Fruit fly (Drosophila melanogaster): ENCODE measurements around the gene tin.

tin gene

DNA sequence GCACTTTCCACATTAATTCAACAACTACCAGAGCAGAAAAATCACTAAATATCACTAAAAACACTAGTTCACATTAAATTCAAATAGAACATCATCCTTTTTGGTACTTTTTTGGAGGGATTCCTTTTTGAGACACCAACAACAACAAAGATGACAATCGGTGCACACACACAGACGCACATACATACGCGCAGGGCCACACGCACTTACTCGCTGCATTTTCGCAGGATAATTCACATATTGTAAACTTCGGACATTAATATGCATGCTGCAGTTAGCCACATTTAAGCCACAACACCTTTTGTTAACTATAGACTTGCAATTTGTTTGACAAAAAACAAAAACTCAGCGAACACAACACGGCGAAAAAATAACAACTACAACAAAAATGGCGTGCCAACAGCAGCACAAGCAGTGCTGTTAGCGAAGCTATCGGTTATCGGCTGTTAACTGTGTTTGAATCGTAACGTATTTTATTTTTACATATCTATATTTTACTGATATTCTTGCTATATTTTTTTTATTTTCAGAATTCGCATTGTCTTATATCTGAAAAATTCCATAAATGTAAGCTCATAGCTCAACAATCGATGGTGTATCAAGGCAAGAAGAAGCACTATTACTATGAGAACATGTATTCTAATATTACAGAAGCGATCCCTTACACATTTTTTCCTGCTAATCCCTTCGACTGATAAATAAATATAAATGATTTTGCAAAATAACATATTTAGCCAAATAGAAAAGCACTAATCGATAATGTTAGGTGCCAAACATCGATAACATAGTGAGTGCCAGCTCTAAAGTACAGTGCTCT, 19.2 kb upstream of the tin start:
- no peak for TF ChIP-seq CG32264 (GFP tag; optimal IDR thresholded peaks at IDR 0.05)
- peak; percentile 21 for TF ChIP-seq Jra (GFP tag; optimal IDR thresholded peaks at IDR 0.05)

DNA sequence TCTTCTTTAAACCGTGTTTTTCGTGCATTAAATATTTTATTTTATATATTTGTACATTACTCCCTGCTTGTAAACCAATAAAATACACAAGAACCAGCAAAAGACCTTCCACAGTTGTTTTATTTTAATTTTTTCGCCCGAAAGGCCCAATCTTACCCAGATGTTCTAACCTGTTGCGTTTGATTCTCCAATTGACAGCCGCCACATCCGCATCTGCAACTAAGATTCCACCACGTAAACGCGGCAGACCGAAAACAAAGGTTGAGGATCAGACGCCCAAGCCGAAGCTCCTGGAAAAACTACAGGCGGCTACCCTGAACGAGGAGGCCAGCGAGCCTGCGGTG, 18.6 kb upstream of the tin start:
- TF ChIP-seq Abd-B (GFP tag; optimal IDR thresholded peaks at IDR 0.05) (no peak), GATAd (GFP tag; optimal IDR thresholded peaks at IDR 0.05) (no peak), lola (GFP tag; optimal IDR thresholded peaks at IDR 0.05) (no peak), psq (GFP tag; optimal IDR thresholded peaks at IDR 0.05) (no peak), Dfd (GFP tag; optimal IDR thresholded peaks at IDR 0.05) (no peak), Sp1 (GFP tag; optimal IDR thresholded peaks at IDR 0.05) (no peak), CG32264 (GFP tag; optimal IDR thresholded peaks at IDR 0.05) (no peak), Hr78 (GFP tag; optimal IDR thresholded peaks at IDR 0.05) (no peak), CrebA (GFP tag; optimal IDR thresholded peaks at IDR 0.05; ENCODE audit: borderline replicate concordance) (no peak), woc (GFP tag; optimal IDR thresholded peaks at IDR 0.05) (no peak), Hnf4 (GFP tag; optimal IDR thresholded peaks at IDR 0.05) (no peak), foxo (GFP tag; optimal IDR thresholded peaks at IDR 0.05) (no peak), N (GFP tag; optimal IDR thresholded peaks at IDR 0.05) (no peak), dsf (GFP tag; optimal IDR thresholded peaks at IDR 0.05; ENCODE audit: borderline replicate concordance) (no peak), Jra (GFP tag; optimal IDR thresholded peaks at IDR 0.05) (no peak), OdsH (GFP tag; optimal IDR thresholded peaks at IDR 0.05) (no peak), br (GFP tag; optimal IDR thresholded peaks at IDR 0.05) (no peak)

dm6 chr3R:21365262-21365661, 13.5 kb upstream of the tin start:
- TF ChIP-seq CG32264 (GFP tag; optimal IDR thresholded peaks at IDR 0.05), result peak; percentile 86
- no peak for TF ChIP-seq pan (optimal IDR thresholded peaks at IDR 0.05)
- TF ChIP-seq lola (GFP tag; optimal IDR thresholded peaks at IDR 0.05), result no peak
- peak; percentile 98 for TF ChIP-seq dmrt93B (GFP tag; optimal IDR thresholded peaks at IDR 0.05)
- no peak for TF ChIP-seq tai (GFP tag; optimal IDR thresholded peaks at IDR 0.05)
- TF ChIP-seq foxo (GFP tag; optimal IDR thresholded peaks at IDR 0.05), result peak; percentile 44 to 98
- TF ChIP-seq CrebA (GFP tag; optimal IDR thresholded peaks at IDR 0.05; ENCODE audit: borderline replicate concordance), result no peak
- peak; percentile 93 for TF ChIP-seq psq (GFP tag; optimal IDR thresholded peaks at IDR 0.05)
- TF ChIP-seq h (GFP tag; optimal IDR thresholded peaks at IDR 0.05), result peak; percentile 96
- peak; percentile 99 for TF ChIP-seq CG9705 (GFP tag; optimal IDR thresholded peaks at IDR 0.05)
- TF ChIP-seq HLH106 (tag; optimal IDR thresholded peaks at IDR 0.05), result peak; percentile 99
- TF ChIP-seq GATAd (GFP tag; optimal IDR thresholded peaks at IDR 0.05), result peak; percentile 43
- TF ChIP-seq Vsx2 (GFP tag; optimal IDR thresholded peaks at IDR 0.05; ENCODE audit: partially characterized antibody), result no peak
- peak; percentile 97 for TF ChIP-seq rgr (GFP tag; optimal IDR thresholded peaks at IDR 0.05)
- TF ChIP-seq Myc (optimal IDR thresholded peaks at IDR 0.05), result peak; percentile 17
- TF ChIP-seq Mio (GFP tag; optimal IDR thresholded peaks at IDR 0.05), result peak; percentile 79
- peak; percentile 46 for TF ChIP-seq jim (GFP tag; optimal IDR thresholded peaks at IDR 0.05)
- TF ChIP-seq Hnf4 (GFP tag; optimal IDR thresholded peaks at IDR 0.05), result peak; percentile 94
- no peak for TF ChIP-seq Rel (GFP tag; optimal IDR thresholded peaks at IDR 0.05)
- peak; percentile 88 for TF ChIP-seq Rel (tag; optimal IDR thresholded peaks at IDR 0.05)
- TF ChIP-seq fru (GFP tag; optimal IDR thresholded peaks at IDR 0.05), result peak; percentile 97
- TF ChIP-seq br (GFP tag; optimal IDR thresholded peaks at IDR 0.05), result peak; percentile 96
- peak; percentile 96 for TF ChIP-seq woc (GFP tag; optimal IDR thresholded peaks at IDR 0.05)
- no peak for TF ChIP-seq Dfd (GFP tag; optimal IDR thresholded peaks at IDR 0.05)
- TF ChIP-seq sv (GFP tag; optimal IDR thresholded peaks at IDR 0.05), result peak; percentile 96
- TF ChIP-seq OdsH (GFP tag; optimal IDR thresholded peaks at IDR 0.05), result peak; percentile 95
- TF ChIP-seq ey (GFP tag; optimal IDR thresholded peaks at IDR 0.05), result peak; percentile 96
- TF ChIP-seq brk (GFP tag; optimal IDR thresholded peaks at IDR 0.05), result no peak
- TF ChIP-seq Abd-B (GFP tag; optimal IDR thresholded peaks at IDR 0.05), result no peak
- TF ChIP-seq sage (GFP tag; optimal IDR thresholded peaks at IDR 0.05), result no peak
- TF ChIP-seq Jra (GFP tag; optimal IDR thresholded peaks at IDR 0.05), result peak; percentile 86
- TF ChIP-seq usp (GFP tag; optimal IDR thresholded peaks at IDR 0.05), result no peak
- TF ChIP-seq N (GFP tag; optimal IDR thresholded peaks at IDR 0.05), result no peak
- peak; percentile 96 for TF ChIP-seq Sp1 (GFP tag; optimal IDR thresholded peaks at IDR 0.05)
- peak; percentile 89 for TF ChIP-seq dsf (GFP tag; optimal IDR thresholded peaks at IDR 0.05; ENCODE audit: borderline replicate concordance)
- no peak for TF ChIP-seq Dif (GFP tag; optimal IDR thresholded peaks at IDR 0.05; ENCODE audit: partially characterized antibody)
- no peak for TF ChIP-seq dl (GFP tag; optimal IDR thresholded peaks at IDR 0.05; ENCODE audit: insufficient read depth in 1 of 2, partially characterized antibody in 2 of 2)

All from whole organism, wandering third instar larva.